Worm (Caenorhabditis elegans): ENCODE data around the gene B0454.26.

DNA sequence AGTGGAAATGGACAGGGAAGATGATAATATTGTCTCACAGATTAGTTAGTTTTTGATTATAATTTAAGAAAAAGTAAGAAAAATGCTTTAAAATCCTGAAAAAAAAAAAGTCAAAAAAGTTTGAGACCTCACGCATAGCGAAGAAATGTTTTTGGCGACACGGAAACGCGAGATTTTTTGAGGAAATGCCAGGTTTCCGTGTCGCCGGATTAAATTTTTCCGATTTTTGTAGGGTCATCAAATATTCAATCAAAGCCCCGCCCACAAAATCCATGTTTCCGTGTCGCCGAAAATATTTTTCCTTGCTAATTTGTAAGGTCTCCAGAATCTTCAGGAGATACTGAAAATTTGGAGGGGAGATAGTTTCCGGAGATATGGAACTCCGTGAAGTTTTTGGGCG lies 46.1 kb downstream of the B0454.26 start:
- TF ChIP-seq med-1 (GFP tag; optimal IDR thresholded peaks at IDR 0.05; ENCODE audit: insufficient read depth), result no peak
- TF ChIP-seq T22C8.4 (GFP tag; IDR thresholded peaks at IDR 0.05), result no peak
- no peak for TF ChIP-seq ztf-29 (GFP tag; IDR thresholded peaks at IDR 0.05)
- no peak for TF ChIP-seq cog-1 (tag; optimal IDR thresholded peaks at IDR 0.05)
- TF ChIP-seq tab-1 (GFP tag; IDR thresholded peaks at IDR 0.05), result no peak
- TF ChIP-seq flt-1 (GFP tag; IDR thresholded peaks at IDR 0.05), result no peak
